Worm (Caenorhabditis elegans) whole organism, L4 larva: ENCODE results near the gene asp-3.

Experiments
- F37D6.2 ChIP-seq: sonication (generic microtip); optimal IDR thresholded peaks from 2 replicates; lab custom pipeline; 2016; ENCODE audit warnings: mild to moderate bottlenecking, missing genetic modification characterization, missing compliant biosample characterization
- F44E2.7 ChIP-seq: fragments of 200-800 bp; sonication (Bioruptor generic); IDR thresholded peaks from 2 replicates; pipeline ENCODE4 v2.1.2; 2022; ENCODE audit warnings: missing genetic modification characterization, missing compliant biosample characterization
- F49E8.2 ChIP-seq: sonication (generic microtip); optimal IDR thresholded peaks from 2 replicates; lab custom pipeline; 2016; ENCODE audit warnings: missing compliant biosample characterization, mild to moderate bottlenecking, missing genetic modification characterization, borderline replicate concordance
- T26A8.4 ChIP-seq: fragments of 200-800 bp; sonication (Bioruptor generic); IDR thresholded peaks from 2 replicates; pipeline ENCODE4 v1.3.6; 2022; ENCODE audit warnings: missing genetic modification characterization, missing compliant biosample characterization
- Y48G9A.11 ChIP-seq: fragments of 200-800 bp; sonication (Bioruptor generic); IDR thresholded peaks from 2 replicates; pipeline ENCODE4 v1.3.6; 2022; ENCODE audit warnings: missing genetic modification reagents, missing genetic modification characterization, missing compliant biosample characterization
- Y75B8A.6 ChIP-seq: fragments of 200-800 bp; sonication (Bioruptor generic); IDR thresholded peaks from 2 replicates; pipeline ENCODE4 v1.3.6; 2022; ENCODE audit warnings: missing genetic modification reagents, missing genetic modification characterization, missing compliant biosample characterization
- aha-1 ChIP-seq: fragments of 150-350 bp; peaks from one replicate; lab custom pipeline; 2014; ENCODE audit warnings: missing biosample characterization, missing genetic modification characterization
- ama-1 ChIP-seq: fragments of 150-350 bp; optimal IDR thresholded peaks from 2 replicates; lab custom pipeline; 2014; ENCODE audit warnings: inconsistent platforms, mixed read lengths
- ceh-20 ChIP-seq: fragments of 200-800 bp; sonication (Bioruptor generic); IDR thresholded peaks from 2 replicates; pipeline ENCODE4 v1.3.6; 2022; ENCODE audit warnings: missing genetic modification reagents, missing genetic modification characterization, missing compliant biosample characterization
- ceh-28 ChIP-seq: fragments of 150-350 bp; optimal IDR thresholded peaks from 2 replicates; lab custom pipeline; 2014; ENCODE audit warnings: missing biosample characterization, missing genetic modification reagents, missing genetic modification characterization
- ceh-44 ChIP-seq: fragments of 200-800 bp; sonication (Bioruptor generic); IDR thresholded peaks from 2 replicates; pipeline ENCODE4 v1.3.6; 2022; ENCODE audit warnings: missing genetic modification reagents, missing genetic modification characterization, missing compliant biosample characterization
- ceh-82 ChIP-seq: sonication (generic microtip); optimal IDR thresholded peaks from 2 replicates; lab custom pipeline; 2017; ENCODE audit warnings: missing biosample characterization, missing genetic modification characterization
- daf-16 ChIP-seq, 3 experiments: sonication (generic microtip); optimal IDR thresholded peaks; 2 replicates each; lab custom pipeline; 2016 to 2017; ENCODE audit warnings: missing genetic modification characterization in 3 of 3, missing genetic modification reagents in 3 of 3, mild to moderate bottlenecking in 2 of 3, missing compliant biosample characterization in 2 of 3, missing biosample characterization in 1 of 3, moderate library complexity in 1 of 3
- dmd-6 ChIP-seq: fragments of 200-800 bp; sonication (Bioruptor generic); IDR thresholded peaks from 2 replicates; pipeline ENCODE4 v1.3.6; 2022; ENCODE audit warnings: missing genetic modification reagents, missing genetic modification characterization, missing compliant biosample characterization
- dmd-9 ChIP-seq: fragments of 200-800 bp; sonication (Bioruptor generic); IDR thresholded peaks from 2 replicates; pipeline ENCODE4 v1.3.6; 2022; ENCODE audit warnings: missing genetic modification reagents, missing genetic modification characterization, missing compliant biosample characterization
- dve-1 ChIP-seq: sonication (generic microtip); optimal IDR thresholded peaks from 2 replicates; lab custom pipeline; 2017; ENCODE audit warnings: antibody characterized with exemption, mild to moderate bottlenecking, missing genetic modification characterization, missing compliant biosample characterization; ENCODE audit not compliant: insufficient read depth
- gei-8 ChIP-seq: fragments of 200-800 bp; sonication (Bioruptor generic); optimal IDR thresholded peaks from 2 replicates; lab custom pipeline; 2018; ENCODE audit warnings: mild to moderate bottlenecking, missing genetic modification characterization, missing compliant biosample characterization
- hif-1 ChIP-seq, 2 experiments: sonication (generic microtip); optimal IDR thresholded peaks; 2 replicates each; lab custom pipeline; 2016 to 2017; ENCODE audit warnings: missing compliant biosample characterization in 2 of 2, missing genetic modification characterization in 2 of 2, missing genetic modification reagents in 2 of 2, missing genotype in 2 of 2, mild to moderate bottlenecking in 1 of 2
- hlh-11 ChIP-seq: fragments of 200-800 bp; sonication (Bioruptor generic); optimal IDR thresholded peaks from 2 replicates; lab custom pipeline; 2018; ENCODE audit warnings: mild to moderate bottlenecking, missing genetic modification characterization, missing compliant biosample characterization
- hlh-30 ChIP-seq: sonication (generic microtip); optimal IDR thresholded peaks from 2 replicates; lab custom pipeline; 2017; ENCODE audit warnings: antibody characterized with exemption, mild to moderate bottlenecking, missing genetic modification characterization, missing compliant biosample characterization; ENCODE audit not compliant: insufficient read depth
- hmg-1.1 ChIP-seq: fragments of 200-800 bp; sonication (Bioruptor generic); IDR thresholded peaks from 2 replicates; pipeline ENCODE4 v1.3.6; 2022; ENCODE audit warnings: missing genetic modification reagents, missing genetic modification characterization, missing compliant biosample characterization
- jun-1 ChIP-seq: fragments of 150-350 bp; optimal IDR thresholded peaks from 2 replicates; lab custom pipeline; 2014; ENCODE audit warnings: missing biosample characterization, missing genetic modification reagents, missing genetic modification characterization
- lin-1 ChIP-seq: fragments of 200-800 bp; sonication (Bioruptor generic); IDR thresholded peaks from 2 replicates; pipeline ENCODE4 v1.3.6; 2022; ENCODE audit warnings: missing genetic modification reagents, missing genetic modification characterization, missing compliant biosample characterization
- lin-38 ChIP-seq: fragments of 200-800 bp; sonication (Bioruptor generic); IDR thresholded peaks from 2 replicates; pipeline ENCODE4 v1.3.6; 2022; ENCODE audit warnings: missing genetic modification reagents, missing genetic modification characterization, missing compliant biosample characterization
- lsy-2 ChIP-seq, 2 experiments: fragments of 150-350 bp in 1 of 2; sonication (generic microtip) in 1 of 2; optimal IDR thresholded peaks; 2 replicates each; lab custom pipeline; 2014 to 2017; ENCODE audit warnings: missing biosample characterization in 2 of 2, missing genetic modification characterization in 2 of 2
- mdl-1 ChIP-seq, 2 experiments: fragments of 150-350 bp in 1 of 2; sonication (generic microtip) in 1 of 2; optimal IDR thresholded peaks; 2 replicates each; lab custom pipeline; 2014 to 2017; ENCODE audit warnings: missing biosample characterization in 2 of 2, missing genetic modification characterization in 2 of 2
- mdt-29 ChIP-seq: fragments of 200-800 bp; sonication (Bioruptor generic); IDR thresholded peaks from 2 replicates; pipeline ENCODE4 v1.3.6; 2022; ENCODE audit warnings: missing genetic modification reagents, missing genetic modification characterization, missing compliant biosample characterization
- mep-1 ChIP-seq: fragments of 150-350 bp; sonication (generic microtip); optimal IDR thresholded peaks from 3 replicates; lab custom pipeline; 2014; ENCODE audit warnings: missing biosample characterization, missing genetic modification characterization
- mes-2 ChIP-seq: sonication (generic microtip); optimal IDR thresholded peaks from 2 replicates; lab custom pipeline; 2016; ENCODE audit warnings: missing genotype, mild to moderate bottlenecking, missing genetic modification characterization, missing compliant biosample characterization; ENCODE audit not compliant: poor library complexity, severe bottlenecking
- mxl-3 ChIP-seq: fragments of 200-800 bp; sonication (Bioruptor generic); optimal IDR thresholded peaks from 2 replicates; lab custom pipeline; 2018; ENCODE audit warnings: mild to moderate bottlenecking, missing genetic modification characterization, missing compliant biosample characterization
- nhr-102 ChIP-seq: sonication (generic microtip); optimal IDR thresholded peaks from 2 replicates; lab custom pipeline; 2016; ENCODE audit warnings: mild to moderate bottlenecking, missing genetic modification characterization, moderate library complexity, missing compliant biosample characterization
- nhr-6 ChIP-seq: fragments of 150-350 bp; optimal IDR thresholded peaks from 2 replicates; lab custom pipeline; 2014; ENCODE audit warnings: missing biosample characterization, missing genetic modification characterization
- pha-4 ChIP-seq, 2 experiments: fragments of 150-350 bp in 1 of 2; fragments of 200-800 bp in 1 of 2; sonication (Bioruptor generic) in 1 of 2; IDR thresholded peaks in 1 of 2; optimal IDR thresholded peaks in 1 of 2; 2 replicates each; pipeline versions ENCODE4 v1.3.6 to Lab custom; 2014 to 2022; ENCODE audit warnings: missing genetic modification characterization in 2 of 2, missing genetic modification reagents in 2 of 2, missing biosample characterization in 1 of 2, missing compliant biosample characterization in 1 of 2
- php-3 ChIP-seq: fragments of 200-800 bp; sonication (Bioruptor generic); IDR thresholded peaks from 2 replicates; pipeline ENCODE4 v1.3.6; 2022; ENCODE audit warnings: missing genetic modification reagents, missing genetic modification characterization, missing compliant biosample characterization
- saeg-2 ChIP-seq: fragments of 200-800 bp; sonication (Bioruptor generic); IDR thresholded peaks from 2 replicates; pipeline ENCODE4 v1.3.6; 2022; ENCODE audit warnings: missing genetic modification reagents, missing genetic modification characterization, missing compliant biosample characterization
- spr-1 ChIP-seq: sonication (generic microtip); optimal IDR thresholded peaks from 2 replicates; lab custom pipeline; 2016; ENCODE audit warnings: mild to moderate bottlenecking, missing genetic modification characterization, missing compliant biosample characterization
- tag-97 ChIP-seq: fragments of 200-800 bp; sonication (Bioruptor generic); IDR thresholded peaks from 2 replicates; pipeline ENCODE4 v1.3.6; 2022; ENCODE audit warnings: missing genetic modification characterization, missing compliant biosample characterization
- tra-1 ChIP-seq: fragments of 200-800 bp; sonication (Bioruptor generic); IDR thresholded peaks from 2 replicates; pipeline ENCODE4 v1.3.6; 2022; ENCODE audit warnings: missing genetic modification reagents, missing genetic modification characterization, missing compliant biosample characterization
- unc-39 ChIP-seq: sonication (generic microtip); optimal IDR thresholded peaks from 2 replicates; lab custom pipeline; 2017; ENCODE audit warnings: missing biosample characterization, missing genetic modification characterization
- unc-62 ChIP-seq, 3 experiments: fragments of 150-350 bp in 1 of 3; sonication (generic microtip); optimal IDR thresholded peaks in 2 of 3; peaks in 1 of 3; 1 replicate in 1 of 3; 2 replicates in 2 of 3; lab custom pipeline; 2014 to 2017; ENCODE audit warnings: missing biosample characterization in 3 of 3, missing genetic modification characterization in 3 of 3, missing genetic modification reagents in 3 of 3, missing genotype in 1 of 3
- zag-1 ChIP-seq: fragments of 150-350 bp; optimal IDR thresholded peaks from 2 replicates; lab custom pipeline; 2014; ENCODE audit warnings: missing biosample characterization, missing genetic modification characterization
- zfp-2 ChIP-seq: sonication (generic microtip); optimal IDR thresholded peaks from 2 replicates; lab custom pipeline; 2016; ENCODE audit warnings: mild to moderate bottlenecking, missing genetic modification characterization, missing compliant biosample characterization
- ztf-11 ChIP-seq: fragments of 150-350 bp; optimal IDR thresholded peaks from 2 replicates; lab custom pipeline; 2014; ENCODE audit warnings: missing biosample characterization, missing genetic modification characterization
- ztf-7 ChIP-seq: fragments of 150-350 bp; optimal IDR thresholded peaks from 2 replicates; lab custom pipeline; 2014; ENCODE audit warnings: missing biosample characterization, missing genetic modification characterization

Gene asp-3

ce11 chrX:6746849-6747248 is 44.0 kb upstream of the asp-3 start:
- TF ChIP-seq hlh-11, result no peak
- no peak for TF ChIP-seq ceh-82 (tag; lab: Kevin White, UChicago)
- no peak for TF ChIP-seq tra-1 (GFP tag; lab: Robert Waterston, UW)
- peak; percentile 46 for TF ChIP-seq ama-1
- no peak for TF ChIP-seq spr-1 (tag; lab: Kevin White, UChicago)
- TF ChIP-seq dve-1 (tag; lab: Kevin White, UChicago), result peak; percentile 7
- TF ChIP-seq aha-1 (tag; lab: Kevin White, UChicago), result peak; percentile 97
- no peak for TF ChIP-seq pha-4 (GFP tag; IDR thresholded peaks at IDR 0.05; lab: Robert Waterston, UW)
- TF ChIP-seq pha-4 (tag; optimal IDR thresholded peaks at IDR 0.05; lab: Kevin White, UChicago), result peak; percentile 34
- TF ChIP-seq hif-1 (tag; optimal IDR thresholded peaks at IDR 0.05; lab: Kevin White, UChicago), result peak in 1 of 2 experiments; percentile 64
- 0 out of 2 replicates have a peak, but pooled peaks have one; percentile 11 for TF ChIP-seq hmg-1.1 (GFP tag; lab: Robert Waterston, UW)
- no peak for TF ChIP-seq F44E2.7
- TF ChIP-seq unc-62 (GFP tag; optimal IDR thresholded peaks at IDR 0.05 in 1 of 2; lab: Kevin White, UChicago), result peak in 1 of 2 experiments; percentile 31
- TF ChIP-seq unc-62 (tag; optimal IDR thresholded peaks at IDR 0.05; lab: Kevin White, UChicago), result no peak
- peak in 1 of 2 experiments; percentile 89 for TF ChIP-seq mdl-1 (tag; optimal IDR thresholded peaks at IDR 0.05; lab: Kevin White, UChicago)
- peak; percentile 54 for TF ChIP-seq hlh-30 (tag; lab: Kevin White, UChicago)
- TF ChIP-seq zfp-2 (tag; lab: Kevin White, UChicago), result no peak
- no peak for TF ChIP-seq T26A8.4 (GFP tag; lab: Robert Waterston, UW)
- 0 out of 2 replicates have a peak, but pooled peaks have one; percentile 4 for TF ChIP-seq mdt-29 (GFP tag; lab: Robert Waterston, UW)
- no peak for TF ChIP-seq nhr-6
- no peak for TF ChIP-seq unc-39
- TF ChIP-seq ztf-11 (tag; lab: Kevin White, UChicago), result no peak
- peak; percentile 29; the same call in 1 of the 2 replicates for TF ChIP-seq lin-38 (GFP tag; lab: Robert Waterston, UW)
- no peak for TF ChIP-seq zag-1 (tag; lab: Kevin White, UChicago)
- no peak for TF ChIP-seq F37D6.2 (tag; lab: Kevin White, UChicago)
- TF ChIP-seq lsy-2 (tag; optimal IDR thresholded peaks at IDR 0.05; lab: Kevin White, UChicago), result peak in 1 of 2 experiments; percentile 14

DNA sequence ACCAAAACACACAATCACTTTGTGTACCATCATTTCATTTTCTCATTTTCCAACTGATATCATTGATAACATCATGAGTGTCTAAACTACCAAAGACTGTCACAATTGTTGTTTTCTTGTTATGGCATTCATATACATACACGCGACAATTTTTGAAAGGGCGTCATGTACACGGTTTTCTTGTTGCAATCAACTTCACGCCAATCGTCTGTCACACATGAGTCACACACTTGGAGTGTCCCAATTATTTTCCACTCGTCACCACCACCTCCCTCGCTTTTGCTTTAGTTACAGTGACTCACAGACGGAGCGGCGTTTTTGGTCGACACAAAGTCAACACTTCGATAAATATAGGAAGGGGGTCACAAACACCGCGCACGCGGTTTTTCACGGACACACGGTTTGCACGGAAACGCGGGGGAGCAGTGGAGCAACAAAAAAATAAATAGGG is 42.9 kb upstream of the asp-3 start:
- no peak for TF ChIP-seq F37D6.2 (tag; lab: Kevin White, UChicago)
- TF ChIP-seq nhr-102 (tag; lab: Kevin White, UChicago), result peak; percentile 84
- TF ChIP-seq ztf-7, result peak; percentile 28
- TF ChIP-seq mxl-3 (GFP tag; lab: Kevin White, UChicago), result peak; percentile 59
- peak in 1 of 2 experiments; percentile 85 for TF ChIP-seq hif-1 (tag; optimal IDR thresholded peaks at IDR 0.05; lab: Kevin White, UChicago)
- TF ChIP-seq php-3 (GFP tag; lab: Robert Waterston, UW), result peak; percentile 78
- TF ChIP-seq ceh-28 (tag; lab: Kevin White, UChicago), result no peak
- peak in 1 of 2 experiments; percentile 99 for TF ChIP-seq mdl-1 (tag; optimal IDR thresholded peaks at IDR 0.05; lab: Kevin White, UChicago)
- TF ChIP-seq dmd-6, result peak; percentile 97
- 0 out of 2 replicates have a peak, but pooled peaks have one; percentile 18 for TF ChIP-seq T26A8.4 (GFP tag; lab: Robert Waterston, UW)
- peak; percentile 80 for TF ChIP-seq lin-1 (GFP tag; lab: Robert Waterston, UW)
- 0 out of 2 replicates have a peak, but pooled peaks have one; percentile 40 for TF ChIP-seq dmd-9 (GFP tag; lab: Robert Waterston, UW)
- TF ChIP-seq saeg-2 (GFP tag; lab: Robert Waterston, UW), result 0 out of 2 replicates have a peak, but pooled peaks have one; percentile 34
- peak in 1 of 2 experiments; percentile 74 for TF ChIP-seq daf-16 (GFP tag; optimal IDR thresholded peaks at IDR 0.05; lab: Kevin White, UChicago)
- peak; percentile 95 for TF ChIP-seq daf-16 (tag; optimal IDR thresholded peaks at IDR 0.05; lab: Kevin White, UChicago)
- TF ChIP-seq tra-1 (GFP tag; lab: Robert Waterston, UW), result peak; percentile 65; the same call in 1 of the 2 replicates
- TF ChIP-seq ceh-44, result no peak
- TF ChIP-seq mep-1 (tag; lab: Kevin White, UChicago), result peak; percentile 41
- TF ChIP-seq mdt-29 (GFP tag; lab: Robert Waterston, UW), result peak; percentile 70
- peak; percentile 45 for TF ChIP-seq lin-38 (GFP tag; lab: Robert Waterston, UW)
- TF ChIP-seq tag-97 (GFP tag; lab: Robert Waterston, UW), result no peak
- peak; percentile 50; the same call in 1 of the 2 replicates for TF ChIP-seq Y75B8A.6
- peak; percentile 48 for TF ChIP-seq jun-1 (tag; lab: Kevin White, UChicago)
- TF ChIP-seq unc-62 (GFP tag; optimal IDR thresholded peaks at IDR 0.05 in 1 of 2; lab: Kevin White, UChicago), result peak in 1 of 2 experiments; percentile 49
- TF ChIP-seq unc-62 (tag; optimal IDR thresholded peaks at IDR 0.05; lab: Kevin White, UChicago), result no peak
- no peak for TF ChIP-seq F49E8.2 (tag; lab: Kevin White, UChicago)
- peak; percentile 44; the same call in 1 of the 2 replicates for TF ChIP-seq Y48G9A.11 (GFP tag; lab: Robert Waterston, UW)
- 0 out of 2 replicates have a peak, but pooled peaks have one; percentile 7 for TF ChIP-seq ceh-20 (GFP tag; lab: Robert Waterston, UW)
- TF ChIP-seq ama-1, result no peak
- peak; percentile 87 for TF ChIP-seq dve-1 (tag; lab: Kevin White, UChicago)
- peak; percentile 50 for TF ChIP-seq mes-2
- peak; percentile 76 for TF ChIP-seq gei-8 (GFP tag; lab: Kevin White, UChicago)
